Fruit fly (Drosophila melanogaster) whole organism, embryonic: ENCODE data around the gene CG14246.

ENCODE experiments used
- Hr39 ChIP-seq: fragments of >200 bp; optimal IDR thresholded peaks from 2 replicates; lab custom pipeline; 2017
- ttk ChIP-seq: fragments of 200-800 bp; sonication (Bioruptor generic); IDR thresholded peaks from 2 replicates; pipeline ENCODE4 v2.1.2; 2022; ENCODE audit warnings: missing biosample characterization, missing genetic modification characterization

Gene CG14246

DNA sequence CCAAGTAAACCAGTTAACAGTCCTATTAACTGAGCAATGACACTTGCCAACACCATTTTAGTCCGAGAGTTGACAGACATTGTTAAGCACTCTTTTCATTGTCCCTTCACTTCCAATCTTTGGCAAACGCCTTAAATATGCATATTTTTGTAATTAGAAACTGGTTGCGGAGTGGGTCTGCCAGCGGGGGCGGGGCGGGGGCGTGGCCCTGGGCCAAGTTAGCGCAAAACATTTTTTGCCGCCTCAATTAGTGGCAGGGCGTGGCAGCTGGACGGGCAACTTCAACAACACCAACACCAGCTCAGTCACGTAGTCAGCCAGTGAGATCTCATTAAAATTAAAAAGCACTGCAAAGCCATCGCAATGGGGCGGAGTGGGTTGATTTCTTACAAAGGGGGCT lies 34.6 kb downstream of the CG14246 start:
- TF ChIP-seq ttk (GFP tag; lab: Robert Waterston, UW) (no peak), Hr39 (lab: Kevin White, UChicago) (peak; percentile 57)
